Fruit fly (Drosophila melanogaster) whole organism, prepupa: ENCODE results near the gene eIF4A.

Experiments used
- CG11762 ChIP-seq: fragments of 200-800 bp; sonication (Bioruptor generic); optimal IDR thresholded peaks from 3 replicates; lab custom pipeline; 2016; ENCODE audit warnings: missing biosample characterization, missing genetic modification characterization; ENCODE audit not compliant: insufficient read depth
- CG15336 ChIP-seq: fragments of 200-800 bp; sonication (Bioruptor generic); IDR thresholded peaks from 2 replicates; pipeline ENCODE4 v1.3.6; 2022; ENCODE audit warnings: missing biosample characterization, missing genetic modification characterization
- CG31627 ChIP-seq: fragments of 200-800 bp; sonication (Bioruptor generic); optimal IDR thresholded peaks from 3 replicates; lab custom pipeline; 2016; ENCODE audit warnings: missing biosample characterization, missing genetic modification characterization
- CG32006 ChIP-seq: fragments of 200-800 bp; sonication (Bioruptor generic); optimal IDR thresholded peaks from 3 replicates; lab custom pipeline; 2017; ENCODE audit warnings: missing biosample characterization, mild to moderate bottlenecking, missing genetic modification characterization
- CG6808 ChIP-seq: fragments of 200-800 bp; sonication (Bioruptor generic); optimal IDR thresholded peaks from 3 replicates; lab custom pipeline; 2017; ENCODE audit warnings: missing biosample characterization, missing genetic modification characterization, mild to moderate bottlenecking, moderate library complexity, missing genetic modification reagents
- Eip78C ChIP-seq: fragments of 200-800 bp; sonication (Bioruptor generic); peaks from one replicate; lab custom pipeline; 2016; ENCODE audit warnings: missing biosample characterization, missing genetic modification characterization
- Ets21C ChIP-seq: fragments of 200-800 bp; sonication (Bioruptor generic); optimal IDR thresholded peaks from 3 replicates; lab custom pipeline; 2016; ENCODE audit warnings: missing biosample characterization, missing genetic modification characterization
- Gug ChIP-seq: fragments of 200-800 bp; sonication (Bioruptor generic); IDR thresholded peaks from 2 replicates; pipeline ENCODE4 v1.3.6; 2022; ENCODE audit warnings: missing biosample characterization, missing genetic modification characterization
- Hr39 ChIP-seq: fragments of 200-800 bp; sonication (Bioruptor generic); optimal IDR thresholded peaks from 2 replicates; lab custom pipeline; 2016; ENCODE audit warnings: missing biosample characterization, missing genetic modification characterization
- Hr4 ChIP-seq: fragments of 200-800 bp; sonication (Bioruptor generic); optimal IDR thresholded peaks from 3 replicates; lab custom pipeline; 2016; ENCODE audit warnings: missing biosample characterization, missing genetic modification characterization
- Met ChIP-seq: fragments of 200-800 bp; sonication (Bioruptor generic); optimal IDR thresholded peaks from 3 replicates; lab custom pipeline; 2016; ENCODE audit warnings: missing biosample characterization, missing genetic modification characterization
- OdsH ChIP-seq: fragments of 200-800 bp; sonication (Bioruptor generic); optimal IDR thresholded peaks from 3 replicates; lab custom pipeline; 2016; ENCODE audit warnings: missing biosample characterization, missing genetic modification characterization
- Smox ChIP-seq: fragments of 200-800 bp; sonication (Bioruptor generic); optimal IDR thresholded peaks from 3 replicates; lab custom pipeline; 2016; ENCODE audit warnings: missing biosample characterization, missing genetic modification characterization
- Sox102F ChIP-seq: fragments of 200-800 bp; sonication (Bioruptor generic); optimal IDR thresholded peaks from 2 replicates; lab custom pipeline; 2016; ENCODE audit warnings: missing biosample characterization, mild to moderate bottlenecking, missing genetic modification characterization
- Sox14 ChIP-seq: fragments of 200-800 bp; sonication (Bioruptor generic); optimal IDR thresholded peaks from 3 replicates; lab custom pipeline; 2016; ENCODE audit warnings: missing biosample characterization, missing genetic modification characterization
- acj6 ChIP-seq: fragments of 200-800 bp; sonication (Bioruptor generic); optimal IDR thresholded peaks from 3 replicates; lab custom pipeline; 2016; ENCODE audit warnings: missing biosample characterization, missing genetic modification characterization
- cyc ChIP-seq: fragments of 200-800 bp; sonication (Bioruptor generic); optimal IDR thresholded peaks from 3 replicates; lab custom pipeline; 2016; ENCODE audit warnings: missing biosample characterization, missing genetic modification characterization
- dsx ChIP-seq: fragments of 200-800 bp; optimal IDR thresholded peaks from 3 replicates; lab custom pipeline; 2019; ENCODE audit warnings: missing biosample characterization, mild to moderate bottlenecking, missing genetic modification characterization, moderate library complexity; ENCODE audit not compliant: poor library complexity, severe bottlenecking
- esn ChIP-seq: fragments of 200-800 bp; sonication (Bioruptor generic); optimal IDR thresholded peaks from 2 replicates; lab custom pipeline; 2016; ENCODE audit warnings: missing biosample characterization, mild to moderate bottlenecking, missing genetic modification characterization, moderate library complexity
- fd59A ChIP-seq: fragments of 200-800 bp; sonication (Bioruptor generic); optimal IDR thresholded peaks from 2 replicates; lab custom pipeline; 2017; ENCODE audit warnings: missing biosample characterization, mild to moderate bottlenecking, missing genetic modification characterization, missing genetic modification reagents
- lz ChIP-seq: fragments of 200-800 bp; sonication (Bioruptor generic); optimal IDR thresholded peaks from 3 replicates; lab custom pipeline; 2016; ENCODE audit warnings: missing biosample characterization, missing genetic modification characterization
- salr ChIP-seq, 2 experiments: fragments of 200-800 bp; sonication (Bioruptor generic); optimal IDR thresholded peaks; 3 replicates each; lab custom pipeline; 2016 to 2018; ENCODE audit warnings: missing biosample characterization in 2 of 2, missing genetic modification characterization in 2 of 2, mild to moderate bottlenecking in 1 of 2
- ss ChIP-seq, 2 experiments: fragments of 200-800 bp; sonication (Bioruptor generic); optimal IDR thresholded peaks; 2 replicates in 1 of 2; 3 replicates in 1 of 2; lab custom pipeline; 2017 to 2018; ENCODE audit warnings: mild to moderate bottlenecking in 2 of 2, missing biosample characterization in 2 of 2, missing genetic modification characterization in 2 of 2, moderate library complexity in 1 of 2
- svp ChIP-seq: fragments of 200-800 bp; sonication (Bioruptor generic); peaks from one replicate; lab custom pipeline; 2016; ENCODE audit warnings: missing biosample characterization, missing genetic modification characterization
- topi ChIP-seq: fragments of 200-800 bp; sonication (Bioruptor generic); optimal IDR thresholded peaks from 3 replicates; lab custom pipeline; 2016; ENCODE audit warnings: missing biosample characterization, missing genetic modification characterization
- vri ChIP-seq: fragments of 200-800 bp; sonication (Bioruptor generic); optimal IDR thresholded peaks from 3 replicates; lab custom pipeline; 2016; ENCODE audit warnings: missing biosample characterization, mild to moderate bottlenecking, missing genetic modification characterization

Gene eIF4A

dm6 chr2L:5964851-5965250 lies 16.7 kb upstream of the eIF4A start, which contains the start of gene psd:
psd (minus strand) TSS chr2L:5964951.
- TF ChIP-seq Eip78C (GFP tag; lab: Kevin White, UChicago) (peak; percentile 48), vri (no peak)

DNA sequence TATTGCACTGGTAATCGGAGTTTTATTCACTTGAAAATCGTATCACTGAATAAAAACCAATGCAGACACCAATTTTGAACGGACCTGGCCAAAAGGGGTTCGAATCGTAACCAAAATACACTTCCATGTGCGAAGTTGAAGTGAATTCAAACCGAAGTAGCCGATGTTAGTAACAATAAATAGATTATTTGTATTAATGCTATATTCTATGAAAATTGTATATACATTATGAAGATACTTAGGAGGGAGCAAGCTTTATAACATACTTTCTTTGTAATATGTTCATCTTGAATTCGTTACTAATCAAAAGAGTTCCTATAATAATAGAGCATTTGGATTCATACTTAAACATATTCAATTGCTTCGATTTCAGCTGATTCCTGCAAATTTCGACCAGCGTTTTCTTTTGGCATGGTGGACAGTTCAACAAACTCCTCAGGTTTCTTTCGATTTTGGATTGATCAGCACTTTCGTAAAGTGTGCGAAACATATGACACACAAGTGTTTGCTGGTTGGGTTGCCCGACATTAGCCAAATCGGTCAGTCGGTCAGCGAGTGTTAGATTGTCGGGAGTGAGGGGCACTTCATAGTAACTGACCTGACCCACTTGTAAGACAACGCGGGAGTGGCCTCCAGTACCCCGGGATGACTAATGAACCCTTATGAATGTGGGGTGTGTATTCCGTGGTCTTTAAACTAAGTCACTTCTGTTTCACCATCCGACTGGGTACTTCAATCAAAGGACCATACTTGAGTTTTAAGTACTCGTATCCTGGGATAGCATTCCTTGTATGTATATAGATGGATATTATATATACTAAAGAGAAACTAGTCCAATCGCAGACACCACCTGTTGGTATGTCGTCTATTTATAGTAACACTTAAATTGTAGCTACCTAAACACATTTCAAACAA lies 13.6 kb upstream of the eIF4A start, which contains the start of the genes CG13992 and Ucp4C:
CG13992 (minus strand) TSS at position 51 of the 915 bp plus-strand sequence.
Ucp4C (plus strand) TSS at position 865 of the 915 bp plus-strand sequence.
- TF ChIP-seq esn (GFP tag; lab: Kevin White, UChicago) (no peak), dsx (GFP tag; lab: Kevin White, UChicago) (no peak), OdsH (GFP tag; lab: Kevin White, UChicago) (no peak)

DNA sequence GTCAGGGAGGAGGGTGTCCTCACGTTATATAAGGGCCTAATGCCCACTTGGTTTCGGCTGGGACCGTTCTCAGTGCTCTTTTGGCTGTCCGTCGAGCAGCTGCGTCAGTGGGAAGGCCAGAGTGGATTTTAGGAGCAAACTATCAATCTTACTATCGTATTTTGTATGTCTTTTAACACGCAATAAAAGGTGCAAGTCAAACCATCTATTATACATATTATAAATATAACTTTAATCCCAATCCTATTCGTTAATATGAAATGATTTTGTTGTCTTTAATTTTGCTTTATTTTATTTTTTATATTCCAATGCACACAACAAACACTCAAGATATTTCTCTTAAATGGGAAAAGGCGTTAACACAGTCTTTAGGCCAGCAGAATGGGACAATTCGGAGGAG lies 12.0 kb upstream of the eIF4A start, which contains the start of gene Ucp4B:
Ucp4B (plus strand) TSS at position 301 of the 400 bp plus-strand sequence.
- TF ChIP-seq OdsH (GFP tag; lab: Kevin White, UChicago) (no peak), Sox102F (GFP tag; lab: Kevin White, UChicago) (no peak), topi (GFP tag; lab: Kevin White, UChicago) (no peak), CG11762 (GFP tag; lab: Kevin White, UChicago) (no peak), CG6808 (GFP tag; lab: Kevin White, UChicago) (no peak), Hr4 (GFP tag; lab: Kevin White, UChicago) (no peak)

dm6 chr2L:5971093-5971808 lies 10.3 kb upstream of the eIF4A start:
- TF ChIP-seq svp (peak; percentile 96), Ets21C (GFP tag; lab: Kevin White, UChicago) (no peak), acj6 (no peak), Eip78C (GFP tag; lab: Kevin White, UChicago) (peak; percentile 41)

DNA sequence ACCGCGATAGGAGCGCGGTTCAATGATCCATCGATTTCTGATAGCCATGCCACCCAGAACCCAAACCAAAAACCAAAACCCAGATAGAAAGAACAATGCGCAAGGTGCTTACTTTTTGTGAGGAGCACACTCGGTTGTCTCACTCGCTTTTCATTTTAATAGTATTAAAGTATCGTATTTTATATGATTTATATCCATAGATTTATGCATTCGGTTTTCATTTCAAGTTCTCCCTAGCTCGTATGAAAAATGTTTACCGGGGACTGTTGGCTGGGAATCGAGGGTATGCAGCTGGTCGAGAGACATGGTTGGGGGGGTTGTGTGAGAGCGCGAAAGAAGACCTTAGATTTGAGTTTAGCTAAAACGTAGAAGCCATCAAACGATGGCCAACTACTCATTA lies 9.6 kb upstream of the eIF4A start:
- TF ChIP-seq Sox14 (GFP tag; lab: Kevin White, UChicago) = peak; percentile 23
- no peak for TF ChIP-seq dsx (GFP tag; lab: Kevin White, UChicago)
- TF ChIP-seq fd59A (GFP tag; lab: Kevin White, UChicago) = no peak
- peak; percentile 14 for TF ChIP-seq Sox102F (GFP tag; lab: Kevin White, UChicago)
- TF ChIP-seq Ets21C (GFP tag; lab: Kevin White, UChicago) = peak; percentile 4
- peak; percentile 36; the same call in 1 of the 2 replicates for TF ChIP-seq CG15336 (GFP tag; lab: Robert Waterston, UW)
- TF ChIP-seq cyc (GFP tag; lab: Kevin White, UChicago) = peak; percentile 25
- peak; percentile 57 for TF ChIP-seq esn (GFP tag; lab: Kevin White, UChicago)
- peak; percentile 47 for TF ChIP-seq Hr39 (GFP tag; lab: Kevin White, UChicago)
- peak; percentile 50 for TF ChIP-seq Smox (GFP tag; lab: Kevin White, UChicago)
- TF ChIP-seq vri = peak; percentile 38
- peak; percentile 44 for TF ChIP-seq lz (GFP tag; lab: Kevin White, UChicago)
- peak; percentile 73 for TF ChIP-seq Eip78C (GFP tag; lab: Kevin White, UChicago)
- peak; percentile 52 for TF ChIP-seq CG31627 (GFP tag; lab: Kevin White, UChicago)
- peak; percentile 34 for TF ChIP-seq Met
- peak; percentile 84 for TF ChIP-seq svp
- TF ChIP-seq salr (GFP tag; optimal IDR thresholded peaks at IDR 0.05; lab: Kevin White, UChicago) = no peak
- TF ChIP-seq Gug (GFP tag; lab: Robert Waterston, UW) = no peak
- TF ChIP-seq ss (GFP tag; optimal IDR thresholded peaks at IDR 0.05; lab: Kevin White, UChicago) = no peak
- peak; percentile 47 for TF ChIP-seq topi (GFP tag; lab: Kevin White, UChicago)
- no peak for TF ChIP-seq CG32006
